Fruit fly (Drosophila melanogaster) whole organism, embryonic: ENCODE measurements around the gene HtrA2.

Source experiments
- Atf3 ChIP-seq: fragments of 200-800 bp; sonication (Bioruptor generic); optimal IDR thresholded peaks from 3 replicates; lab custom pipeline; 2016; ENCODE audit warnings: missing biosample characterization, missing genetic modification characterization
- CG13624 ChIP-seq: fragments of 200-800 bp; sonication (Bioruptor generic); optimal IDR thresholded peaks from 2 replicates; lab custom pipeline; 2016; ENCODE audit warnings: missing biosample characterization, missing genetic modification characterization
- CG14710 ChIP-seq: fragments of 200-800 bp; sonication (Bioruptor generic); optimal IDR thresholded peaks from 3 replicates; lab custom pipeline; 2019; ENCODE audit warnings: missing biosample characterization, mild to moderate bottlenecking, missing genetic modification characterization, moderate library complexity
- CG17912 ChIP-seq: fragments of 200-800 bp; sonication (Bioruptor generic); optimal IDR thresholded peaks from 2 replicates; lab custom pipeline; 2018; ENCODE audit warnings: missing biosample characterization, mild to moderate bottlenecking, missing genetic modification characterization
- CG30020 ChIP-seq: fragments of 200-800 bp; optimal IDR thresholded peaks from 2 replicates; lab custom pipeline; 2019; ENCODE audit warnings: missing biosample characterization, mild to moderate bottlenecking, missing genetic modification characterization, moderate library complexity
- Meics ChIP-seq: fragments of 200-800 bp; sonication (Bioruptor generic); optimal IDR thresholded peaks from 2 replicates; lab custom pipeline; 2017; ENCODE audit warnings: missing biosample characterization, mild to moderate bottlenecking, missing genetic modification characterization
- NK7.1 ChIP-seq: fragments of 200-800 bp; sonication (Bioruptor generic); optimal IDR thresholded peaks from 3 replicates; lab custom pipeline; 2016; ENCODE audit warnings: missing biosample characterization, missing genetic modification characterization
- PHDP ChIP-seq: fragments of 200-800 bp; sonication (Bioruptor generic); optimal IDR thresholded peaks from 3 replicates; lab custom pipeline; 2018; ENCODE audit warnings: missing biosample characterization, mild to moderate bottlenecking, missing genetic modification characterization, moderate library complexity
- ac ChIP-seq: fragments of 200-800 bp; sonication (Bioruptor generic); optimal IDR thresholded peaks from 3 replicates; lab custom pipeline; 2017; ENCODE audit warnings: missing biosample characterization, mild to moderate bottlenecking, missing genetic modification characterization
- bsh ChIP-seq, 2 experiments: fragments of 200-800 bp; sonication (Bioruptor generic); optimal IDR thresholded peaks; 2 replicates each; lab custom pipeline; 2017 to 2018; ENCODE audit warnings: mild to moderate bottlenecking in 2 of 2, missing biosample characterization in 2 of 2, missing genetic modification characterization in 2 of 2, moderate library complexity in 1 of 2
- gcm2 ChIP-seq: fragments of 200-800 bp; sonication (Bioruptor generic); optimal IDR thresholded peaks from 2 replicates; lab custom pipeline; 2016; ENCODE audit warnings: missing biosample characterization, missing genetic modification characterization
- hth ChIP-seq: fragments of >200 bp; optimal IDR thresholded peaks from 2 replicates; lab custom pipeline; 2017; ENCODE audit warnings: inconsistent platforms
- schlank ChIP-seq: fragments of 200-800 bp; sonication (Bioruptor generic); optimal IDR thresholded peaks from 2 replicates; lab custom pipeline; 2018; ENCODE audit warnings: missing biosample characterization, mild to moderate bottlenecking, missing genetic modification characterization
- ssp ChIP-seq: fragments of 200-800 bp; sonication (Bioruptor generic); IDR thresholded peaks from 2 replicates; pipeline ENCODE4 v1.3.6; 2022; ENCODE audit warnings: missing biosample characterization, missing genetic modification characterization

DNA sequence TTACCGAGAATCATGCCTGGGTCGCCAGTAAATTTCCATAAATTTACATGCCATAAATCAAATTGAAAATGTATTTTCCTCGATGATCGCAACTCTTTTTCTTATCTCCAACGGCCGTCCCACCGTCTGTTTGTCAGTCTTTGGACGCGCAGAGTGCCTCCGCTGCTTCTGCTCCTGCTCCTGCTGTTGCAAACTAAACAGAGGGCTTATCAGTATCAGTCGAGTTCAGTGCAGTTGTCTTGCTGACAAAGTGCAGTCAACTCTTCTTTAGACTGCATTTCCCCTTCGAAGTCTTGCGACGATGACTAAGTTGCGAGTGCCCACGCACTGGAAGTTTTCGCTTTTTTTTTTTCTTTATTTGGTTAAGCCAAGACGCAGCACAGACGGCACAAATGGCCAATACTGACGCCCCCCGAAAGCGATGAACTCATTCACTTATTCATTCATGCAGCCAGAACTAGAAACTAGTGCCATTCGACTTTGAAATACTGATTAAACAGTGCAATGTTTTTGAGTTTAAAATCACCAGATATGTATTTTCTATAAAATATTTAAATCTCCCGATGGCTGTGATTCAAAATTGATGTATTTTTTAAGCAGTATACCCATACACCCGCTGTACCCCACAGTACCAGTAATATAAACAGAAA is 37.3 kb downstream of the HtrA2 start:
- TF ChIP-seq CG30020 (no peak), hth (lab: Kevin White, UChicago) (no peak), CG17912 (GFP tag; lab: Kevin White, UChicago) (no peak), PHDP (tag; lab: Kevin White, UChicago) (no peak), ac (GFP tag; lab: Kevin White, UChicago) (no peak), CG13624 (no peak), Meics (GFP tag; lab: Kevin White, UChicago) (no peak), ssp (GFP tag; lab: Robert Waterston, UW) (no peak), CG14710 (tag; lab: Kevin White, UChicago) (no peak), schlank (tag; lab: Kevin White, UChicago) (no peak), bsh (GFP tag; optimal IDR thresholded peaks at IDR 0.05; lab: Kevin White, UChicago) (no peak), Atf3 (no peak), NK7.1 (no peak), gcm2 (no peak)
